Worm (Caenorhabditis elegans) whole organism, L3 larva: ENCODE results near the gene F59A7.14.

Source experiments
- elt-1 ChIP-seq: fragments of 150-350 bp; optimal IDR thresholded peaks from 2 replicates; lab custom pipeline; 2014; ENCODE audit warnings: missing biosample characterization, missing genetic modification characterization
- fos-1 ChIP-seq: fragments of 150-350 bp; optimal IDR thresholded peaks from 2 replicates; lab custom pipeline; 2014; ENCODE audit warnings: missing biosample characterization, missing genetic modification characterization
- jun-1 ChIP-seq: fragments of 150-350 bp; optimal IDR thresholded peaks from 2 replicates; lab custom pipeline; 2014; ENCODE audit warnings: missing biosample characterization, missing genetic modification reagents, missing genetic modification characterization
- nhr-25 ChIP-seq: sonication (generic microtip); optimal IDR thresholded peaks from 2 replicates; lab custom pipeline; 2017; ENCODE audit warnings: missing biosample characterization, missing genetic modification characterization
- nhr-28 ChIP-seq: fragments of 150-350 bp; optimal IDR thresholded peaks from 2 replicates; lab custom pipeline; 2014; ENCODE audit warnings: missing biosample characterization, missing genetic modification characterization
- skn-1 ChIP-seq: fragments of 150-350 bp; optimal IDR thresholded peaks from 2 replicates; lab custom pipeline; 2014; ENCODE audit warnings: missing biosample characterization, missing genetic modification characterization
- unc-39 ChIP-seq: sonication (generic microtip); optimal IDR thresholded peaks from 4 replicates; lab custom pipeline; 2017; ENCODE audit warnings: missing biosample characterization, missing genetic modification characterization

DNA sequence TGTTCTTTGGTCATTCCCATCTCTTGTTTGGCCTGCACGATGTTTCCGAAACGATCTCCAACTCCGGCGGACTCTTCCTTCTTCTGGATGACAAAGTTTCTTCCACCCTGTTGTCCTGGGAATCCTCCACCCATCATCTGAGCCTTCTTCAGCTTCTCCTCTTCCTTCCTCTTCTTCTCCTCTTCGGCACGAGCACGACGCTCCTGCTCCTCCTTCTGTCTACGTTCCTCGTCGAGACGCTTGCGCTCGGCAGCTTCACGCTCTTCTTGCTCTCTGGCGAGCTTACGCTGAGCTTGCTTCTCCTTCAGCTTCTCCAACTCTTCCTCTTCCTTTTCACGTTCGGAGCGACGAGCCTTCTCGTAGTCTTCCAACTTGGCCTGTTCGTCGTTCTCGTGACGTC is 27.4 kb upstream of the F59A7.14 start:
- no peak for TF ChIP-seq elt-1 (tag; lab: Kevin White, UChicago)
- TF ChIP-seq unc-39 (tag; lab: Kevin White, UChicago): no peak
- TF ChIP-seq skn-1 (tag; lab: Kevin White, UChicago): no peak
- TF ChIP-seq fos-1: no peak
- TF ChIP-seq nhr-25: no peak
- TF ChIP-seq nhr-28 (tag; lab: Kevin White, UChicago): no peak
- TF ChIP-seq jun-1 (tag; lab: Kevin White, UChicago): no peak
